Fruit fly (Drosophila melanogaster) whole organism, embryonic: ENCODE data around the gene Sgt1.
A peak's percentile ranks its signal among the peaks of the same experiment; 100 is the strongest.

Experiments used
- Abd-B ChIP-seq: fragments of 200-800 bp; sonication (Bioruptor generic); optimal IDR thresholded peaks from 2 replicates; lab custom pipeline; 2018; ENCODE audit warnings: missing biosample characterization, mild to moderate bottlenecking, missing genetic modification characterization, moderate library complexity
- CG10321 ChIP-seq: fragments of 200-800 bp; sonication (Bioruptor generic); IDR thresholded peaks from 2 replicates; pipeline ENCODE4 v1.3.6; 2022; ENCODE audit warnings: missing biosample characterization, missing genetic modification characterization
- CG10366 ChIP-seq: fragments of 200-800 bp; sonication (Bioruptor generic); IDR thresholded peaks from 2 replicates; pipeline ENCODE4 v1.3.6; 2022; ENCODE audit warnings: missing biosample characterization, missing genetic modification characterization
- CG11398 ChIP-seq: fragments of 200-800 bp; sonication (Bioruptor generic); optimal IDR thresholded peaks from 2 replicates; lab custom pipeline; 2016; ENCODE audit warnings: missing biosample characterization, missing genetic modification characterization
- CG11456 ChIP-seq: fragments of 200-800 bp; sonication (Bioruptor generic); IDR thresholded peaks from 3 replicates; pipeline ENCODE4 v1.3.6; 2022; ENCODE audit warnings: missing biosample characterization, missing genetic modification characterization
- CG11695 ChIP-seq: fragments of 200-800 bp; sonication (Bioruptor generic); IDR thresholded peaks from 3 replicates; pipeline ENCODE4 v1.3.6; 2022; ENCODE audit warnings: missing biosample characterization, missing genetic modification characterization
- CG12299 ChIP-seq: fragments of 200-800 bp; sonication (Bioruptor generic); optimal IDR thresholded peaks from 2 replicates; lab custom pipeline; 2018; ENCODE audit warnings: missing biosample characterization, mild to moderate bottlenecking, missing genetic modification characterization
- CG1233 ChIP-seq: fragments of 200-800 bp; sonication (Bioruptor generic); optimal IDR thresholded peaks from 4 replicates; lab custom pipeline; 2018; ENCODE audit warnings: missing biosample characterization, mild to moderate bottlenecking, missing genetic modification characterization
- CG14860 ChIP-seq: fragments of 200-800 bp; sonication (Bioruptor generic); IDR thresholded peaks from 3 replicates; pipeline ENCODE4 v1.3.6; 2022; ENCODE audit warnings: missing biosample characterization, missing genetic modification characterization; ENCODE audit not compliant: partially characterized antibody
- CG18011 ChIP-seq: fragments of 200-800 bp; sonication (Bioruptor generic); optimal IDR thresholded peaks from 2 replicates; lab custom pipeline; 2017; ENCODE audit warnings: missing biosample characterization, missing genetic modification characterization, mild to moderate bottlenecking, moderate library complexity, missing genotype
- CG18262 ChIP-seq: fragments of 200-800 bp; optimal IDR thresholded peaks from 3 replicates; lab custom pipeline; 2019; ENCODE audit warnings: missing biosample characterization, mild to moderate bottlenecking, missing genetic modification characterization, moderate library complexity
- CG18599 ChIP-seq: fragments of 200-800 bp; sonication (Bioruptor generic); optimal IDR thresholded peaks from 3 replicates; lab custom pipeline; 2017; ENCODE audit warnings: missing biosample characterization, missing genetic modification characterization, mild to moderate bottlenecking, moderate library complexity, missing genetic modification reagents
- CG2199 ChIP-seq: fragments of 200-800 bp; sonication (Bioruptor generic); IDR thresholded peaks from 3 replicates; pipeline ENCODE4 v1.3.6; 2022; ENCODE audit warnings: missing biosample characterization, missing genetic modification characterization
- CG34224 ChIP-seq: fragments of 200-800 bp; sonication (Bioruptor generic); IDR thresholded peaks from 3 replicates; pipeline ENCODE4 v1.3.6; 2022; ENCODE audit warnings: missing biosample characterization, missing genetic modification characterization; ENCODE audit not compliant: partially characterized antibody
- CG4360 ChIP-seq: fragments of 200-800 bp; sonication (Bioruptor generic); IDR thresholded peaks from 2 replicates; pipeline ENCODE4 v1.3.6; 2022; ENCODE audit warnings: missing biosample characterization, missing genetic modification characterization
- CG7786 ChIP-seq: fragments of 200-800 bp; sonication (Bioruptor generic); optimal IDR thresholded peaks from 2 replicates; lab custom pipeline; 2016; ENCODE audit warnings: missing biosample characterization, missing genetic modification characterization
- CG8290 ChIP-seq, 3 experiments: fragments of 200-800 bp; sonication (Bioruptor generic); optimal IDR thresholded peaks; 2 replicates each; lab custom pipeline; 2016 to 2019; ENCODE audit warnings: missing biosample characterization in 3 of 3, missing genetic modification characterization in 3 of 3, mild to moderate bottlenecking in 2 of 3, moderate library complexity in 1 of 3
- CG8924 ChIP-seq: fragments of 200-800 bp; optimal IDR thresholded peaks from 3 replicates; lab custom pipeline; 2019; ENCODE audit warnings: missing biosample characterization, mild to moderate bottlenecking, missing genetic modification characterization, moderate library complexity
- CG9215 ChIP-seq: fragments of 200-800 bp; sonication (Bioruptor generic); IDR thresholded peaks from 2 replicates; pipeline ENCODE4 v1.3.6; 2022; ENCODE audit warnings: missing biosample characterization, missing genetic modification characterization
- CrebB ChIP-seq: fragments of 200-800 bp; sonication (Bioruptor generic); optimal IDR thresholded peaks from 3 replicates; lab custom pipeline; 2018; ENCODE audit warnings: missing biosample characterization, mild to moderate bottlenecking, missing genetic modification characterization
- D ChIP-seq, 2 experiments: fragments of 200-800 bp in 1 of 2; fragments of >200 bp in 1 of 2; sonication (Bioruptor generic) in 1 of 2; optimal IDR thresholded peaks; 2 replicates in 1 of 2; 3 replicates in 1 of 2; lab custom pipeline; 2017; ENCODE audit warnings: mild to moderate bottlenecking in 1 of 2, missing biosample characterization in 1 of 2, missing genetic modification characterization in 1 of 2, missing genetic modification reagents in 1 of 2
- Dref ChIP-seq: fragments of 200-800 bp; sonication (Bioruptor generic); IDR thresholded peaks from 2 replicates; pipeline ENCODE4 v1.3.6; 2022; ENCODE audit warnings: missing biosample characterization, missing genetic modification characterization
- Fer3 ChIP-seq: fragments of 200-800 bp; sonication (Bioruptor generic); optimal IDR thresholded peaks from 2 replicates; lab custom pipeline; 2018; ENCODE audit warnings: missing biosample characterization, mild to moderate bottlenecking, missing genetic modification characterization, moderate library complexity
- HLH3B ChIP-seq: fragments of 200-800 bp; sonication (Bioruptor generic); IDR thresholded peaks from 2 replicates; pipeline ENCODE4 v1.3.6; 2022; ENCODE audit warnings: missing biosample characterization, missing genetic modification characterization
- Hr78 ChIP-seq, 2 experiments: fragments of 200-800 bp in 1 of 2; fragments of >200 bp in 1 of 2; sonication (Bioruptor generic) in 1 of 2; optimal IDR thresholded peaks; 2 replicates each; lab custom pipeline; 2017 to 2019; ENCODE audit warnings: missing biosample characterization in 2 of 2, missing genetic modification characterization in 2 of 2, mild to moderate bottlenecking in 1 of 2, moderate library complexity in 1 of 2
- Lpt ChIP-seq: fragments of >200 bp; optimal IDR thresholded peaks from 2 replicates; lab custom pipeline; 2018; ENCODE audit warnings: missing biosample characterization, missing genetic modification characterization
- Poxn ChIP-seq: fragments of 200-800 bp; sonication (Bioruptor generic); IDR thresholded peaks from 2 replicates; pipeline ENCODE4 v1.3.6; 2022; ENCODE audit warnings: missing biosample characterization, missing genetic modification characterization
- Trl ChIP-seq, 3 experiments: fragments of >200 bp in 2 of 3; fragments of 200-800 bp in 1 of 3; sonication (Bioruptor generic) in 1 of 3; optimal IDR thresholded peaks; 2 replicates in 1 of 3; 3 replicates in 2 of 3; lab custom pipeline; 2016 to 2017; ENCODE audit warnings: missing biosample characterization in 1 of 3, missing genetic modification characterization in 1 of 3
- ab ChIP-seq: fragments of 200-800 bp; sonication (Bioruptor generic); optimal IDR thresholded peaks from 2 replicates; lab custom pipeline; 2016; ENCODE audit warnings: missing biosample characterization, missing genetic modification characterization
- amos ChIP-seq: fragments of 200-800 bp; sonication (Bioruptor generic); IDR thresholded peaks from 2 replicates; pipeline ENCODE4 v1.3.6; 2022; ENCODE audit warnings: missing biosample characterization, missing genetic modification characterization; ENCODE audit not compliant: partially characterized antibody
- aop ChIP-seq: fragments of 200-800 bp; sonication (Bioruptor generic); IDR thresholded peaks from 2 replicates; pipeline ENCODE4 v1.3.6; 2022; ENCODE audit warnings: missing biosample characterization, missing genetic modification characterization
- cas ChIP-seq: fragments of 200-800 bp; sonication (Bioruptor generic); IDR thresholded peaks from 2 replicates; pipeline ENCODE4 v1.3.6; 2022; ENCODE audit warnings: missing biosample characterization, missing genetic modification characterization
- chinmo ChIP-seq: fragments of 200-800 bp; sonication (Bioruptor generic); IDR thresholded peaks from 4 replicates; pipeline ENCODE4 v1.3.6; 2022; ENCODE audit warnings: missing biosample characterization, missing genetic modification characterization; ENCODE audit not compliant: partially characterized antibody
- crol ChIP-seq: fragments of 200-800 bp; sonication (Bioruptor generic); IDR thresholded peaks from 2 replicates; pipeline ENCODE4 v1.3.6; 2022; ENCODE audit warnings: missing biosample characterization, missing genetic modification characterization
- dmrt11E ChIP-seq: fragments of 200-800 bp; sonication (Bioruptor generic); optimal IDR thresholded peaks from 3 replicates; lab custom pipeline; 2018; ENCODE audit warnings: missing biosample characterization, mild to moderate bottlenecking, missing genetic modification characterization, moderate library complexity
- dysf ChIP-seq: fragments of 200-800 bp; sonication (Bioruptor generic); IDR thresholded peaks from 3 replicates; pipeline ENCODE4 v1.3.6; 2022; ENCODE audit warnings: missing biosample characterization, missing genetic modification characterization
- grn ChIP-seq: fragments of 200-800 bp; sonication (Bioruptor generic); optimal IDR thresholded peaks from 3 replicates; lab custom pipeline; 2017; ENCODE audit warnings: missing biosample characterization, missing genetic modification characterization
- klu ChIP-seq: fragments of 200-800 bp; sonication (Bioruptor generic); IDR thresholded peaks from 2 replicates; pipeline ENCODE4 v1.3.6; 2022; ENCODE audit warnings: missing biosample characterization, missing genetic modification characterization
- lmd ChIP-seq: fragments of 200-800 bp; sonication (Bioruptor generic); IDR thresholded peaks from 2 replicates; pipeline ENCODE4 v1.3.6; 2022; ENCODE audit warnings: missing biosample characterization, missing genetic modification characterization
- nerfin-1 ChIP-seq: fragments of 200-800 bp; sonication (Bioruptor generic); optimal IDR thresholded peaks from 3 replicates; lab custom pipeline; 2019; ENCODE audit warnings: missing biosample characterization, mild to moderate bottlenecking, missing genetic modification characterization, moderate library complexity
- onecut ChIP-seq: fragments of 200-800 bp; sonication (Bioruptor generic); IDR thresholded peaks from 2 replicates; pipeline ENCODE4 v1.3.6; 2022; ENCODE audit warnings: missing biosample characterization, missing genetic modification characterization
- pfk ChIP-seq: fragments of 200-800 bp; sonication (Bioruptor generic); optimal IDR thresholded peaks from 2 replicates; lab custom pipeline; 2018; ENCODE audit warnings: missing biosample characterization, mild to moderate bottlenecking, missing genetic modification characterization, moderate library complexity
- pita ChIP-seq: fragments of 200-800 bp; sonication (Bioruptor generic); optimal IDR thresholded peaks from 2 replicates; lab custom pipeline; 2017; ENCODE audit warnings: missing biosample characterization, mild to moderate bottlenecking, missing genetic modification characterization
- prd ChIP-seq, 3 experiments: fragments of >200 bp in 2 of 3; fragments of 200-800 bp in 1 of 3; sonication (Bioruptor generic) in 1 of 3; optimal IDR thresholded peaks in 2 of 3; IDR thresholded peaks in 1 of 3; 2 replicates in 2 of 3; 3 replicates in 1 of 3; pipeline versions ENCODE4 v1.3.6 to Lab custom; 2017 to 2022; ENCODE audit warnings: missing biosample characterization in 1 of 3, missing genetic modification characterization in 1 of 3
- sisA ChIP-seq: fragments of 200-800 bp; sonication (Bioruptor generic); IDR thresholded peaks from 2 replicates; pipeline ENCODE4 v1.3.6; 2022; ENCODE audit warnings: missing biosample characterization, missing genetic modification characterization
- tll ChIP-seq, 2 experiments: fragments of 200-800 bp in 1 of 2; fragments of >200 bp in 1 of 2; sonication (Bioruptor generic) in 1 of 2; optimal IDR thresholded peaks; 2 replicates each; lab custom pipeline; 2017 to 2019; ENCODE audit warnings: missing biosample characterization in 2 of 2, missing genetic modification characterization in 2 of 2, mild to moderate bottlenecking in 1 of 2, moderate library complexity in 1 of 2
- usp ChIP-seq: fragments of >200 bp; optimal IDR thresholded peaks from 2 replicates; lab custom pipeline; 2017; ENCODE audit warnings: missing biosample characterization, missing genetic modification characterization
- vnd ChIP-seq: fragments of 200-800 bp; sonication (Bioruptor generic); IDR thresholded peaks from 3 replicates; pipeline ENCODE4 v1.3.6; 2022; ENCODE audit warnings: missing biosample characterization, missing genetic modification characterization; ENCODE audit not compliant: partially characterized antibody
- zf30C ChIP-seq: fragments of 200-800 bp; sonication (Bioruptor generic); optimal IDR thresholded peaks from 3 replicates; lab custom pipeline; 2018; ENCODE audit warnings: missing biosample characterization, mild to moderate bottlenecking, missing genetic modification characterization

The Sgt1 gene

dm6 chr3R:8313038-8313437 is 8.0 kb upstream of the Sgt1 start, which contains the start of gene CG7483 (continued):
- no peak for TF ChIP-seq CG11398 (GFP tag; lab: Kevin White, UChicago)
- TF ChIP-seq amos (GFP tag; lab: Robert Waterston, UW), result peak; percentile 86
- no peak for TF ChIP-seq Poxn
- TF ChIP-seq pita (GFP tag; lab: Kevin White, UChicago), result no peak
- no peak for TF ChIP-seq usp
- TF ChIP-seq CG12299 (tag; lab: Kevin White, UChicago), result no peak
- peak; percentile 77; the same call in 3 of the 4 replicates for TF ChIP-seq chinmo (GFP tag; lab: Robert Waterston, UW)
- TF ChIP-seq CG34224, result peak; percentile 94
- no peak for TF ChIP-seq HLH3B (GFP tag; lab: Robert Waterston, UW)
- no peak for TF ChIP-seq pfk (GFP tag; lab: Kevin White, UChicago)
- peak; percentile 97 for TF ChIP-seq Dref
- TF ChIP-seq aop (GFP tag; lab: Robert Waterston, UW), result no peak
- TF ChIP-seq zf30C (GFP tag; lab: Kevin White, UChicago), result no peak
- TF ChIP-seq CG14860 (GFP tag; lab: Robert Waterston, UW), result peak; percentile 74; the same call in 2 of the 3 replicates
- TF ChIP-seq CG1233 (GFP tag; lab: Kevin White, UChicago), result no peak
- TF ChIP-seq tll (GFP tag; optimal IDR thresholded peaks at IDR 0.05; lab: Kevin White, UChicago), result peak in 1 of 2 experiments; percentile 18
- no peak for TF ChIP-seq lmd (GFP tag; lab: Robert Waterston, UW)
- no peak for TF ChIP-seq CG8924 (tag; lab: Kevin White, UChicago)
- TF ChIP-seq onecut (GFP tag; lab: Robert Waterston, UW), result no peak
- no peak for TF ChIP-seq CG2199 (GFP tag; lab: Robert Waterston, UW)
- TF ChIP-seq CG18262 (tag; lab: Kevin White, UChicago), result no peak
- no peak for TF ChIP-seq Lpt (GFP tag; lab: Kevin White, UChicago)
- TF ChIP-seq Hr78 (GFP tag; optimal IDR thresholded peaks at IDR 0.05; lab: Kevin White, UChicago), result no peak
- TF ChIP-seq CG18011 (GFP tag; lab: Kevin White, UChicago), result no peak
- no peak for TF ChIP-seq dmrt11E (tag; lab: Kevin White, UChicago)
- no peak for TF ChIP-seq CG10321 (GFP tag; lab: Robert Waterston, UW)
- TF ChIP-seq sisA (GFP tag; lab: Robert Waterston, UW), result no peak
- no peak for TF ChIP-seq CG8290 (GFP tag; optimal IDR thresholded peaks at IDR 0.05; lab: Kevin White, UChicago)
- no peak for TF ChIP-seq CG8290 (tag; optimal IDR thresholded peaks at IDR 0.05; lab: Kevin White, UChicago)
- no peak for TF ChIP-seq dysf (GFP tag; lab: Robert Waterston, UW)
- TF ChIP-seq prd (optimal IDR thresholded peaks at IDR 0.05; lab: Kevin White, UChicago), result no peak
- no peak for TF ChIP-seq prd (GFP tag; IDR thresholded peaks at IDR 0.05; lab: Robert Waterston, UW)
- no peak for TF ChIP-seq CrebB
- TF ChIP-seq crol, result no peak
- TF ChIP-seq CG9215 (GFP tag; lab: Robert Waterston, UW), result no peak
- TF ChIP-seq nerfin-1 (tag; lab: Kevin White, UChicago), result no peak
- TF ChIP-seq ab (GFP tag; lab: Kevin White, UChicago), result no peak
- TF ChIP-seq CG11695 (GFP tag; lab: Robert Waterston, UW), result no peak
- no peak for TF ChIP-seq grn (GFP tag; lab: Kevin White, UChicago)
- TF ChIP-seq klu, result no peak
- no peak for TF ChIP-seq CG10366
- no peak for TF ChIP-seq Abd-B (GFP tag; lab: Kevin White, UChicago)
- TF ChIP-seq cas (GFP tag; lab: Robert Waterston, UW), result no peak
- TF ChIP-seq vnd (GFP tag; lab: Robert Waterston, UW), result peak; percentile 75
- no peak for TF ChIP-seq CG18599 (GFP tag; lab: Kevin White, UChicago)
- TF ChIP-seq D (optimal IDR thresholded peaks at IDR 0.05; lab: Kevin White, UChicago), result no peak
- no peak for TF ChIP-seq D (GFP tag; optimal IDR thresholded peaks at IDR 0.05; lab: Kevin White, UChicago)
- TF ChIP-seq CG7786, result no peak
- TF ChIP-seq CG4360 (GFP tag; lab: Robert Waterston, UW), result no peak
- TF ChIP-seq CG11456 (GFP tag; lab: Robert Waterston, UW), result no peak
- TF ChIP-seq Trl (optimal IDR thresholded peaks at IDR 0.05; lab: Kevin White, UChicago), result no peak
- TF ChIP-seq Trl (GFP tag; optimal IDR thresholded peaks at IDR 0.05; lab: Kevin White, UChicago), result no peak
- TF ChIP-seq Fer3, result no peak
